Fruit fly (Drosophila melanogaster): Measurements from ENCODE around the gene CG5004.

CG5004 gene

dm6 chrX:17176542-17176941 is 69.2 kb downstream of the CG5004 start (continued):
- TF ChIP-seq fd102C (GFP tag; optimal IDR thresholded peaks at IDR 0.05) (no peak), CG14860 (GFP tag; IDR thresholded peaks at IDR 0.05; ENCODE audit: partially characterized antibody) (no peak), CG10543 (GFP tag; optimal IDR thresholded peaks at IDR 0.05) (peak; percentile 27), eyg (GFP tag; optimal IDR thresholded peaks at IDR 0.05) (no peak), CG6254 (GFP tag; optimal IDR thresholded peaks at IDR 0.05) (peak; percentile 16), dpn (GFP tag; optimal IDR thresholded peaks at IDR 0.05) (peak; percentile 41 to 50), CG43689 (GFP tag; IDR thresholded peaks at IDR 0.05) (no peak), Spps (tag; optimal IDR thresholded peaks at IDR 0.05) (no peak), tap (tag; optimal IDR thresholded peaks at IDR 0.05) (peak; percentile 29), dm (GFP tag; optimal IDR thresholded peaks at IDR 0.05) (peak; percentile 5), CG7786 (GFP tag; optimal IDR thresholded peaks at IDR 0.05) (peak; percentile 35), lov (optimal IDR thresholded peaks at IDR 0.05) (no peak), lov (GFP tag; IDR thresholded peaks at IDR 0.05) (peak; percentile 42; the same call in 1 of the 3 replicates), CG12236 (GFP tag; optimal IDR thresholded peaks at IDR 0.05) (no peak), CG17802 (tag; optimal IDR thresholded peaks at IDR 0.05) (no peak), CG18011 (GFP tag; optimal IDR thresholded peaks at IDR 0.05) (no peak), crp (GFP tag; optimal IDR thresholded peaks at IDR 0.05) (peak in 1 of 2 experiments; percentile 37), TFAM (GFP tag; optimal IDR thresholded peaks at IDR 0.05) (no peak), nau (GFP tag; optimal IDR thresholded peaks at IDR 0.05) (no peak), pnt (GFP tag; optimal IDR thresholded peaks at IDR 0.05) (peak; percentile 38), CG34376 (GFP tag; optimal IDR thresholded peaks at IDR 0.05) (no peak), esg (GFP tag; conservative IDR thresholded peaks at IDR 0.05) (peak; percentile 68), CG33557 (GFP tag; optimal IDR thresholded peaks at IDR 0.05) (no peak), Taf1 (GFP tag; IDR thresholded peaks at IDR 0.05) (no peak), CG8089 (GFP tag; optimal IDR thresholded peaks at IDR 0.05) (peak; percentile 26), corto (GFP tag; optimal IDR thresholded peaks at IDR 0.05) (no peak), maf-S (GFP tag; optimal IDR thresholded peaks at IDR 0.05) (no peak), crc (GFP tag; optimal IDR thresholded peaks at IDR 0.05) (no peak), CG31365 (tag; optimal IDR thresholded peaks at IDR 0.05) (no peak), CkIIα-i1 (GFP tag; IDR thresholded peaks at IDR 0.05) (no peak), Rx (GFP tag; IDR thresholded peaks at IDR 0.05) (peak; percentile 47; the same call in 1 of the 2 replicates), ci (GFP tag; IDR thresholded peaks at IDR 0.05) (peak; percentile 79), Lim3 (GFP tag; IDR thresholded peaks at IDR 0.05) (no peak), Deaf1 (tag; optimal IDR thresholded peaks at IDR 0.05) (peak; percentile 12), CG4854 (GFP tag; optimal IDR thresholded peaks at IDR 0.05) (no peak), CG4730 (GFP tag; IDR thresholded peaks at IDR 0.05) (peak; percentile 31; the same call in 1 of the 2 replicates), Dad (GFP tag; optimal IDR thresholded peaks at IDR 0.05) (no peak), CG15269 (tag; optimal IDR thresholded peaks at IDR 0.05) (peak; percentile 85), Atf-2 (GFP tag; optimal IDR thresholded peaks at IDR 0.05) (no peak), tin (GFP tag; optimal IDR thresholded peaks at IDR 0.05) (peak; percentile 32), CG32772 (GFP tag; IDR thresholded peaks at IDR 0.05) (peak; percentile 49; the same call in 1 of the 2 replicates), CG10462 (GFP tag; optimal IDR thresholded peaks at IDR 0.05) (no peak), br (optimal IDR thresholded peaks at IDR 0.05) (no peak), CG2202 (tag; optimal IDR thresholded peaks at IDR 0.05) (no peak), Adf1 (GFP tag; IDR thresholded peaks at IDR 0.05) (no peak), peb (GFP tag; IDR thresholded peaks at IDR 0.05) (0 out of 2 replicates have a peak, but pooled peaks have one; percentile 19), danr (GFP tag; IDR thresholded peaks at IDR 0.05) (0 out of 2 replicates have a peak, but pooled peaks have one; percentile 6), CG15073 (GFP tag; optimal IDR thresholded peaks at IDR 0.05) (no peak), D19A (tag; optimal IDR thresholded peaks at IDR 0.05) (peak; percentile 34), CG3407 (GFP tag; optimal IDR thresholded peaks at IDR 0.05) (no peak), Tbp (GFP tag; optimal IDR thresholded peaks at IDR 0.05) (no peak), CG16813 (GFP tag; IDR thresholded peaks at IDR 0.05; ENCODE audit: partially characterized antibody) (no peak)

All from whole organism, embryonic.